Worm (Caenorhabditis elegans) whole organism, L2 larva: ENCODE data around the gene C02B8.12.

Source experiments
- ZK546.5 ChIP-seq: sonication (generic microtip); optimal IDR thresholded peaks from 2 replicates; lab custom pipeline; 2017; ENCODE audit warnings: missing biosample characterization, missing genetic modification characterization
- lin-11 ChIP-seq: fragments of 150-350 bp; sonication (generic microtip); optimal IDR thresholded peaks from 2 replicates; lab custom pipeline; 2014; ENCODE audit warnings: missing biosample characterization, missing genetic modification characterization, inconsistent platforms, mixed read lengths
- mbf-1 ChIP-seq: sonication (generic microtip); optimal IDR thresholded peaks from 2 replicates; lab custom pipeline; 2017; ENCODE audit warnings: missing biosample characterization, missing genetic modification characterization
- nhr-10 ChIP-seq: sonication (generic microtip); optimal IDR thresholded peaks from 2 replicates; lab custom pipeline; 2017; ENCODE audit warnings: missing biosample characterization, missing genetic modification characterization
- snpc-4 ChIP-seq: fragments of 150-350 bp; optimal IDR thresholded peaks from 2 replicates; lab custom pipeline; 2014; ENCODE audit warnings: missing biosample characterization, missing genetic modification characterization
- unc-62 ChIP-seq: fragments of 150-350 bp; optimal IDR thresholded peaks from 2 replicates; lab custom pipeline; 2014; ENCODE audit warnings: missing biosample characterization, missing genetic modification reagents, missing genetic modification characterization
- ztf-11 ChIP-seq: sonication (generic microtip); optimal IDR thresholded peaks from 2 replicates; lab custom pipeline; 2017; ENCODE audit warnings: missing biosample characterization, missing genetic modification characterization

DNA sequence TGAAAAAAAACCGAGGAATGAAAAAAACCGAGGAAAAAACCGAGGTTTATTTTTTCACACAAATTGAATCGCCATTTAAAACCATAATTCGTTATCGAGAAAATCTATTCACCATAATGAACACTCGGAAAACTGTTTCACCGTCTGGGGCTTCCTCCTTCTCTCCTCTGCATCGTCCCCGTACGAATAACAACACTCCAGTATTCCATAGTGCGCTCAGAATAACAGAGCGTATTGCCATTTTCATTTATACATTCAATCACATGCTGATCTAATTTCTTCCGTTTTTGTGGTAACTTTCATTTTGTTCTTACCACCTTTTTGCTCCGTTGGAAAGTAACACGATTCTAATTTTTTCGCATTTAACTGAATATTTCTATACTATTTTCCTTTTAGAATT is 46.4 kb upstream of the C02B8.12 start, which contains the start of gene C17H11.2:
- TF ChIP-seq ZK546.5 (no peak), snpc-4 (no peak), nhr-10 (tag; lab: Kevin White, UChicago) (no peak), lin-11 (no peak), mbf-1 (tag; lab: Kevin White, UChicago) (no peak), ztf-11 (no peak), unc-62 (GFP tag; lab: Kevin White, UChicago) (no peak)
